Fruit fly (Drosophila melanogaster) whole organism, prepupa: ENCODE measurements around the gene Mst84B.

Experiments used
- CG10669 ChIP-seq: fragments of 200-800 bp; sonication (Bioruptor generic); optimal IDR thresholded peaks from 3 replicates; lab custom pipeline; 2018; ENCODE audit warnings: missing biosample characterization, mild to moderate bottlenecking, missing genetic modification characterization, moderate library complexity
- Ets96B ChIP-seq: fragments of 200-800 bp; optimal IDR thresholded peaks from 2 replicates; lab custom pipeline; 2019; ENCODE audit warnings: missing biosample characterization, mild to moderate bottlenecking, missing genetic modification characterization, moderate library complexity
- Hr38 ChIP-seq: sonication (Bioruptor generic); optimal IDR thresholded peaks from 2 replicates; lab custom pipeline; 2016; ENCODE audit warnings: missing biosample characterization, missing genetic modification characterization
- Lpt ChIP-seq: fragments of 200-800 bp; sonication (Bioruptor generic); optimal IDR thresholded peaks from 3 replicates; lab custom pipeline; 2016; ENCODE audit warnings: missing biosample characterization, missing genetic modification characterization
- ss ChIP-seq, 2 experiments: fragments of 200-800 bp; sonication (Bioruptor generic); optimal IDR thresholded peaks; 2 replicates in 1 of 2; 3 replicates in 1 of 2; lab custom pipeline; 2017 to 2018; ENCODE audit warnings: mild to moderate bottlenecking in 2 of 2, missing biosample characterization in 2 of 2, missing genetic modification characterization in 2 of 2, moderate library complexity in 1 of 2

dm6 chr3R:7028554-7028953 is 33.4 kb upstream of the Mst84B start:
- TF ChIP-seq Lpt (GFP tag; lab: Kevin White, UChicago), result no peak
- TF ChIP-seq ss (GFP tag; optimal IDR thresholded peaks at IDR 0.05; lab: Kevin White, UChicago), result no peak
- TF ChIP-seq Ets96B (tag; lab: Kevin White, UChicago), result no peak
- no peak for TF ChIP-seq Hr38 (GFP tag; lab: Kevin White, UChicago)
- TF ChIP-seq CG10669 (GFP tag; lab: Kevin White, UChicago), result no peak
